Fruit fly (Drosophila melanogaster) whole organism, embryonic: ENCODE data around the gene Drsl5.

Experiments
- Atf6 ChIP-seq: fragments of 200-800 bp; sonication (Bioruptor generic); IDR thresholded peaks from 2 replicates; pipeline ENCODE4 v1.3.6; 2022; ENCODE audit warnings: missing biosample characterization, missing genetic modification characterization
- CG10267 ChIP-seq: fragments of 200-800 bp; sonication (Bioruptor generic); optimal IDR thresholded peaks from 2 replicates; lab custom pipeline; 2018; ENCODE audit warnings: missing biosample characterization, mild to moderate bottlenecking, missing genetic modification characterization, moderate library complexity
- CG10543 ChIP-seq: fragments of 200-800 bp; sonication (Bioruptor generic); optimal IDR thresholded peaks from 3 replicates; lab custom pipeline; 2017; ENCODE audit warnings: missing biosample characterization, mild to moderate bottlenecking, missing genetic modification characterization, moderate library complexity
- CG10979 ChIP-seq: fragments of 200-800 bp; sonication (Bioruptor generic); optimal IDR thresholded peaks from 2 replicates; lab custom pipeline; 2018; ENCODE audit warnings: missing biosample characterization, mild to moderate bottlenecking, missing genetic modification characterization, moderate library complexity
- CG11695 ChIP-seq: fragments of 200-800 bp; sonication (Bioruptor generic); IDR thresholded peaks from 3 replicates; pipeline ENCODE4 v1.3.6; 2022; ENCODE audit warnings: missing biosample characterization, missing genetic modification characterization
- CG12219 ChIP-seq: fragments of 200-800 bp; sonication (Bioruptor generic); optimal IDR thresholded peaks from 3 replicates; lab custom pipeline; 2018; ENCODE audit warnings: missing biosample characterization, mild to moderate bottlenecking, missing genetic modification characterization
- CG13775 ChIP-seq: fragments of 200-800 bp; sonication (Bioruptor generic); optimal IDR thresholded peaks from 3 replicates; lab custom pipeline; 2017; ENCODE audit warnings: missing biosample characterization, mild to moderate bottlenecking, missing genetic modification characterization
- CG15011 ChIP-seq: fragments of 200-800 bp; sonication (Bioruptor generic); optimal IDR thresholded peaks from 3 replicates; lab custom pipeline; 2018; ENCODE audit warnings: missing biosample characterization, mild to moderate bottlenecking, missing genetic modification characterization
- CG15073 ChIP-seq: fragments of 200-800 bp; sonication (Bioruptor generic); optimal IDR thresholded peaks from 2 replicates; lab custom pipeline; 2016; ENCODE audit warnings: missing biosample characterization, missing genetic modification characterization
- CG1529 ChIP-seq: fragments of 200-800 bp; sonication (Bioruptor generic); optimal IDR thresholded peaks from 3 replicates; lab custom pipeline; 2018; ENCODE audit warnings: missing biosample characterization, missing genetic modification characterization
- CG15479 ChIP-seq: fragments of 200-800 bp; sonication (Bioruptor generic); optimal IDR thresholded peaks from 3 replicates; lab custom pipeline; 2019; ENCODE audit warnings: missing biosample characterization, mild to moderate bottlenecking, missing genetic modification characterization, moderate library complexity
- CG16815 ChIP-seq: fragments of 200-800 bp; sonication (Bioruptor generic); optimal IDR thresholded peaks from 3 replicates; lab custom pipeline; 2017; ENCODE audit warnings: missing biosample characterization, mild to moderate bottlenecking, missing genetic modification characterization
- CG17361 ChIP-seq: fragments of 200-800 bp; sonication (Bioruptor generic); IDR thresholded peaks from 3 replicates; pipeline ENCODE4 v1.3.6; 2022; ENCODE audit warnings: missing biosample characterization, missing genetic modification characterization
- CG17802 ChIP-seq: fragments of 200-800 bp; sonication (Bioruptor generic); optimal IDR thresholded peaks from 2 replicates; lab custom pipeline; 2018; ENCODE audit warnings: missing biosample characterization, mild to moderate bottlenecking, missing genetic modification characterization, moderate library complexity
- CG18476 ChIP-seq: fragments of 200-800 bp; sonication (Bioruptor generic); optimal IDR thresholded peaks from 2 replicates; lab custom pipeline; 2016; ENCODE audit warnings: missing biosample characterization, mild to moderate bottlenecking, missing genetic modification characterization
- CG18764 ChIP-seq: fragments of 200-800 bp; sonication (Bioruptor generic); optimal IDR thresholded peaks from 3 replicates; lab custom pipeline; 2016; ENCODE audit warnings: missing biosample characterization, missing genetic modification characterization
- CG2875 ChIP-seq: fragments of 200-800 bp; sonication (Bioruptor generic); optimal IDR thresholded peaks from 2 replicates; lab custom pipeline; 2017; ENCODE audit warnings: missing biosample characterization, mild to moderate bottlenecking, missing genetic modification characterization, missing genetic modification reagents
- CG30020 ChIP-seq: fragments of 200-800 bp; optimal IDR thresholded peaks from 2 replicates; lab custom pipeline; 2019; ENCODE audit warnings: missing biosample characterization, mild to moderate bottlenecking, missing genetic modification characterization, moderate library complexity
- CG31441 ChIP-seq: fragments of 200-800 bp; sonication (Bioruptor generic); IDR thresholded peaks from 2 replicates; pipeline ENCODE4 v1.3.6; 2022; ENCODE audit warnings: missing biosample characterization, missing genetic modification characterization
- CG32532 ChIP-seq: fragments of 200-800 bp; sonication (Bioruptor generic); IDR thresholded peaks from 2 replicates; pipeline ENCODE4 v1.3.6; 2022; ENCODE audit warnings: missing biosample characterization, missing genetic modification characterization
- CG33213 ChIP-seq: fragments of 200-800 bp; sonication (Bioruptor generic); optimal IDR thresholded peaks from 3 replicates; lab custom pipeline; 2016; ENCODE audit warnings: missing biosample characterization, missing genetic modification characterization
- CG4282 ChIP-seq: fragments of 200-800 bp; sonication (Bioruptor generic); optimal IDR thresholded peaks from 2 replicates; lab custom pipeline; 2016; ENCODE audit warnings: missing biosample characterization, missing genetic modification characterization
- CG5953 ChIP-seq: fragments of 200-800 bp; sonication (Bioruptor generic); IDR thresholded peaks from 2 replicates; pipeline ENCODE4 v1.3.6; 2022; ENCODE audit warnings: missing biosample characterization, missing genetic modification characterization
- CG6272 ChIP-seq: fragments of 200-800 bp; sonication (Bioruptor generic); IDR thresholded peaks from 2 replicates; pipeline ENCODE4 v1.3.6; 2022; ENCODE audit warnings: missing biosample characterization, missing genetic modification characterization
- CG6654 ChIP-seq: fragments of 200-800 bp; sonication (Bioruptor generic); optimal IDR thresholded peaks from 2 replicates; lab custom pipeline; 2017; ENCODE audit warnings: missing biosample characterization, mild to moderate bottlenecking, missing genetic modification characterization
- CG6683 ChIP-seq: fragments of 200-800 bp; sonication (Bioruptor generic); optimal IDR thresholded peaks from 2 replicates; lab custom pipeline; 2017; ENCODE audit warnings: missing biosample characterization, mild to moderate bottlenecking, missing genetic modification characterization, missing genetic modification reagents
- CG7839 ChIP-seq: fragments of 200-800 bp; sonication (Bioruptor generic); optimal IDR thresholded peaks from 3 replicates; lab custom pipeline; 2018; ENCODE audit warnings: missing biosample characterization, mild to moderate bottlenecking, missing genetic modification characterization, moderate library complexity
- Camta ChIP-seq: fragments of 200-800 bp; sonication (Bioruptor generic); optimal IDR thresholded peaks from 2 replicates; lab custom pipeline; 2016; ENCODE audit warnings: missing biosample characterization, missing genetic modification characterization
- Dad ChIP-seq: fragments of 200-800 bp; sonication (Bioruptor generic); optimal IDR thresholded peaks from 3 replicates; lab custom pipeline; 2016; ENCODE audit warnings: missing biosample characterization, missing genetic modification characterization
- NC2α ChIP-seq: fragments of 200-800 bp; sonication (Bioruptor generic); optimal IDR thresholded peaks from 2 replicates; lab custom pipeline; 2016; ENCODE audit warnings: missing biosample characterization, missing genetic modification characterization
- Neu2 ChIP-seq: fragments of 200-800 bp; sonication (Bioruptor generic); optimal IDR thresholded peaks from 3 replicates; lab custom pipeline; 2016; ENCODE audit warnings: missing biosample characterization, missing genetic modification characterization, borderline replicate concordance
- Pdp1 ChIP-seq, 2 experiments: fragments of 200-800 bp; sonication (Bioruptor generic); optimal IDR thresholded peaks; 3 replicates each; lab custom pipeline; 2016; ENCODE audit warnings: missing biosample characterization in 2 of 2, missing genetic modification characterization in 2 of 2, mild to moderate bottlenecking in 1 of 2, moderate library complexity in 1 of 2
- Poxn ChIP-seq: fragments of 200-800 bp; sonication (Bioruptor generic); IDR thresholded peaks from 2 replicates; pipeline ENCODE4 v1.3.6; 2022; ENCODE audit warnings: missing biosample characterization, missing genetic modification characterization
- Scr ChIP-seq: fragments of 200-800 bp; sonication (Bioruptor generic); IDR thresholded peaks from 2 replicates; pipeline ENCODE4 v1.3.6; 2022; ENCODE audit warnings: missing biosample characterization, missing genetic modification characterization; ENCODE audit not compliant: partially characterized antibody
- Sry-δ ChIP-seq: fragments of 200-800 bp; sonication (Bioruptor generic); optimal IDR thresholded peaks from 2 replicates; lab custom pipeline; 2016; ENCODE audit warnings: missing biosample characterization, missing genetic modification characterization
- bbx ChIP-seq: fragments of 200-800 bp; sonication (Bioruptor generic); IDR thresholded peaks from 2 replicates; pipeline ENCODE4 v1.3.6; 2022; ENCODE audit warnings: missing biosample characterization, missing genetic modification characterization; ENCODE audit not compliant: partially characterized antibody
- cato ChIP-seq: fragments of 200-800 bp; sonication (Bioruptor generic); optimal IDR thresholded peaks from 2 replicates; lab custom pipeline; 2016; ENCODE audit warnings: missing biosample characterization, missing genetic modification characterization, borderline replicate concordance
- en ChIP-seq: fragments of 200-800 bp; sonication (Bioruptor generic); optimal IDR thresholded peaks from 2 replicates; lab custom pipeline; 2016; ENCODE audit warnings: missing biosample characterization, missing genetic modification characterization
- fd102C ChIP-seq: fragments of 200-800 bp; sonication (Bioruptor generic); optimal IDR thresholded peaks from 2 replicates; lab custom pipeline; 2018; ENCODE audit warnings: missing biosample characterization, mild to moderate bottlenecking, missing genetic modification characterization, moderate library complexity
- fu2 ChIP-seq: fragments of 200-800 bp; sonication (Bioruptor generic); optimal IDR thresholded peaks from 2 replicates; lab custom pipeline; 2016; ENCODE audit warnings: missing biosample characterization, missing genetic modification characterization
- gro ChIP-seq: fragments of 200-800 bp; sonication (Bioruptor generic); optimal IDR thresholded peaks from 2 replicates; lab custom pipeline; 2016; ENCODE audit warnings: missing biosample characterization, missing genetic modification characterization
- gsb ChIP-seq: fragments of 200-800 bp; sonication (Bioruptor generic); IDR thresholded peaks from 2 replicates; pipeline ENCODE4 v1.3.6; 2022; ENCODE audit warnings: missing biosample characterization, missing genetic modification characterization
- ind ChIP-seq: fragments of 200-800 bp; sonication (Bioruptor generic); optimal IDR thresholded peaks from 3 replicates; lab custom pipeline; 2016; ENCODE audit warnings: missing biosample characterization, missing genetic modification characterization
- luna ChIP-seq: fragments of 200-800 bp; sonication (Bioruptor generic); optimal IDR thresholded peaks from 2 replicates; lab custom pipeline; 2016; ENCODE audit warnings: missing biosample characterization, missing genetic modification characterization
- maf-S ChIP-seq: fragments of 200-800 bp; sonication (Bioruptor generic); optimal IDR thresholded peaks from 2 replicates; lab custom pipeline; 2016; ENCODE audit warnings: missing biosample characterization, missing genetic modification characterization
- mld ChIP-seq: fragments of 200-800 bp; sonication (Bioruptor generic); IDR thresholded peaks from 3 replicates; pipeline ENCODE4 v1.3.6; 2022; ENCODE audit warnings: missing biosample characterization, missing genetic modification characterization; ENCODE audit not compliant: partially characterized antibody
- nerfin-2 ChIP-seq: fragments of 200-800 bp; sonication (Bioruptor generic); IDR thresholded peaks from 2 replicates; pipeline ENCODE4 v1.3.6; 2022; ENCODE audit warnings: missing biosample characterization, missing genetic modification characterization; ENCODE audit not compliant: partially characterized antibody
- oc ChIP-seq: fragments of 200-800 bp; sonication (Bioruptor generic); optimal IDR thresholded peaks from 2 replicates; lab custom pipeline; 2018; ENCODE audit warnings: missing biosample characterization, mild to moderate bottlenecking, missing genetic modification characterization, moderate library complexity
- onecut ChIP-seq: fragments of 200-800 bp; sonication (Bioruptor generic); IDR thresholded peaks from 2 replicates; pipeline ENCODE4 v1.3.6; 2022; ENCODE audit warnings: missing biosample characterization, missing genetic modification characterization
- trem ChIP-seq: fragments of 200-800 bp; optimal IDR thresholded peaks from 3 replicates; lab custom pipeline; 2019; ENCODE audit warnings: missing biosample characterization, mild to moderate bottlenecking, missing genetic modification characterization, moderate library complexity
- trh ChIP-seq: fragments of 200-800 bp; sonication (Bioruptor generic); optimal IDR thresholded peaks from 2 replicates; lab custom pipeline; 2016; ENCODE audit warnings: missing biosample characterization, missing genetic modification characterization

Gene Drsl5

dm6 chr3L:3334784-3335183 is 18.2 kb downstream of the Drsl5 start, which contains the start of gene CG14969 (continued):
- TF ChIP-seq CG6654 (GFP tag; lab: Kevin White, UChicago) (no peak), gro (GFP tag; lab: Kevin White, UChicago) (peak; percentile 41), CG15479 (no peak), CG17361 (GFP tag; lab: Robert Waterston, UW) (no peak), Poxn (GFP tag; lab: Robert Waterston, UW) (no peak), oc (tag; lab: Kevin White, UChicago) (no peak), CG6272 (GFP tag; lab: Robert Waterston, UW) (no peak), fd102C (GFP tag; lab: Kevin White, UChicago) (no peak), trh (no peak), CG4282 (GFP tag; lab: Kevin White, UChicago) (no peak), Pdp1 (GFP tag; optimal IDR thresholded peaks at IDR 0.05; lab: Kevin White, UChicago) (no peak), CG18476 (GFP tag; lab: Kevin White, UChicago) (no peak), CG17802 (no peak), CG10543 (GFP tag; lab: Kevin White, UChicago) (no peak), CG32532 (GFP tag; lab: Robert Waterston, UW) (no peak), en (GFP tag; lab: Kevin White, UChicago) (no peak), CG2875 (GFP tag; lab: Kevin White, UChicago) (no peak), CG15073 (GFP tag; lab: Kevin White, UChicago) (no peak), CG31441 (GFP tag; lab: Robert Waterston, UW) (no peak), NC2α (GFP tag; lab: Kevin White, UChicago) (no peak), gsb (GFP tag; lab: Robert Waterston, UW) (no peak), CG12219 (GFP tag; lab: Kevin White, UChicago) (no peak), CG7839 (tag; lab: Kevin White, UChicago) (no peak), CG6683 (GFP tag; lab: Kevin White, UChicago) (no peak), Dad (GFP tag; lab: Kevin White, UChicago) (no peak), Camta (no peak), CG18764 (GFP tag; lab: Kevin White, UChicago) (peak; percentile 97), CG1529 (GFP tag; lab: Kevin White, UChicago) (no peak), CG15011 (GFP tag; lab: Kevin White, UChicago) (no peak), CG13775 (no peak), trem (tag; lab: Kevin White, UChicago) (peak; percentile 40), CG10979 (tag; lab: Kevin White, UChicago) (no peak), Sry-δ (GFP tag; lab: Kevin White, UChicago) (peak; percentile 69), Scr (GFP tag; lab: Robert Waterston, UW) (peak; percentile 49; the same call in 1 of the 2 replicates), CG5953 (GFP tag; lab: Robert Waterston, UW) (no peak), Atf6 (GFP tag; lab: Robert Waterston, UW) (no peak), Neu2 (GFP tag; lab: Kevin White, UChicago) (no peak), CG33213 (GFP tag; lab: Kevin White, UChicago) (peak; percentile 51), CG30020 (peak; percentile 28), CG16815 (no peak), cato (GFP tag; lab: Kevin White, UChicago) (no peak), ind (GFP tag; lab: Kevin White, UChicago) (no peak), CG10267 (tag; lab: Kevin White, UChicago) (peak; percentile 9), bbx (GFP tag; lab: Robert Waterston, UW) (peak; percentile 48; the same call in 1 of the 2 replicates), onecut (GFP tag; lab: Robert Waterston, UW) (no peak), CG11695 (GFP tag; lab: Robert Waterston, UW) (no peak), mld (GFP tag; lab: Robert Waterston, UW) (0 out of 3 replicates have a peak, but pooled peaks have one; percentile 30), luna (GFP tag; lab: Kevin White, UChicago) (no peak), nerfin-2 (no peak), maf-S (GFP tag; lab: Kevin White, UChicago) (no peak), fu2 (GFP tag; lab: Kevin White, UChicago) (no peak)
